Worm (Caenorhabditis elegans) whole organism, early embryonic: ENCODE results near the gene K06H7.1.

Source experiments
- B0310.2 ChIP-seq: sonication (generic microtip); optimal IDR thresholded peaks from 2 replicates; lab custom pipeline; 2016; ENCODE audit warnings: mild to moderate bottlenecking, missing genetic modification characterization, missing compliant biosample characterization
- F13C5.2 ChIP-seq: sonication (generic microtip); optimal IDR thresholded peaks from 2 replicates; lab custom pipeline; 2017; ENCODE audit warnings: mild to moderate bottlenecking, missing genetic modification characterization, inconsistent platforms, missing compliant biosample characterization
- aly-1 ChIP-seq: sonication (generic microtip); optimal IDR thresholded peaks from 2 replicates; lab custom pipeline; 2016; ENCODE audit warnings: missing genetic modification characterization, missing compliant biosample characterization
- ama-1 ChIP-seq: fragments of 150-350 bp; optimal IDR thresholded peaks from 2 replicates; lab custom pipeline; 2014
- ceh-13 ChIP-seq: fragments of 200-800 bp; sonication (Bioruptor generic); optimal IDR thresholded peaks from 2 replicates; lab custom pipeline; 2018; ENCODE audit warnings: mild to moderate bottlenecking, missing genetic modification characterization, missing compliant biosample characterization
- ceh-36 ChIP-seq: sonication (generic microtip); optimal IDR thresholded peaks from 2 replicates; lab custom pipeline; 2016; ENCODE audit warnings: missing genetic modification characterization, inconsistent platforms, missing compliant biosample characterization
- ets-7 ChIP-seq: sonication (generic microtip); optimal IDR thresholded peaks from 2 replicates; lab custom pipeline; 2016; ENCODE audit warnings: missing genotype, missing genetic modification characterization, missing compliant biosample characterization
- flt-1 ChIP-seq: fragments of 200-800 bp; sonication (Bioruptor generic); IDR thresholded peaks from 2 replicates; pipeline ENCODE4 v1.3.6; 2022; ENCODE audit warnings: missing genetic modification characterization, missing compliant biosample characterization
- hmbx-1 ChIP-seq: sonication (generic microtip); optimal IDR thresholded peaks from 2 replicates; lab custom pipeline; 2016; ENCODE audit warnings: mild to moderate bottlenecking, missing genetic modification characterization, missing compliant biosample characterization
- hmg-4 ChIP-seq: fragments of 200-800 bp; sonication (Bioruptor generic); optimal IDR thresholded peaks from 2 replicates; lab custom pipeline; 2018; ENCODE audit warnings: mild to moderate bottlenecking, missing genetic modification characterization, missing compliant biosample characterization
- hnd-1 ChIP-seq: sonication (generic microtip); optimal IDR thresholded peaks from 2 replicates; lab custom pipeline; 2016; ENCODE audit warnings: missing genetic modification characterization, missing compliant biosample characterization
- pes-1 ChIP-seq: fragments of 200-800 bp; sonication (Bioruptor generic); IDR thresholded peaks from 2 replicates; pipeline ENCODE4 v1.3.6; 2022; ENCODE audit warnings: missing genetic modification reagents, missing genetic modification characterization, missing compliant biosample characterization
- scrt-1 ChIP-seq: fragments of 200-800 bp; sonication (Bioruptor generic); IDR thresholded peaks from 2 replicates; pipeline ENCODE4 v1.3.6; 2022; ENCODE audit warnings: missing genetic modification characterization, missing compliant biosample characterization
- sea-1 ChIP-seq: fragments of 200-800 bp; sonication (Bioruptor generic); conservative IDR thresholded peaks from 2 replicates; pipeline ENCODE4 v1.3.6; 2022; ENCODE audit warnings: missing genetic modification characterization, missing compliant biosample characterization
- tbx-11 ChIP-seq: fragments of 200-800 bp; sonication (Bioruptor generic); IDR thresholded peaks from 2 replicates; pipeline ENCODE4 v1.3.6; 2022; ENCODE audit warnings: missing genetic modification characterization, missing compliant biosample characterization
- tbx-37 ChIP-seq: fragments of 200-800 bp; sonication (Bioruptor generic); conservative IDR thresholded peaks from 2 replicates; pipeline ENCODE4 v1.3.6; 2022; ENCODE audit warnings: missing genetic modification reagents, missing genetic modification characterization, missing compliant biosample characterization
- tra-4 ChIP-seq: sonication (generic microtip); optimal IDR thresholded peaks from 2 replicates; lab custom pipeline; 2017; ENCODE audit warnings: missing genetic modification characterization, missing compliant biosample characterization

Gene K06H7.1

ce11 chrIII:8132496-8132895 is 33.4 kb downstream of the K06H7.1 start:
- no peak for TF ChIP-seq hnd-1
- peak; percentile 51 for TF ChIP-seq hmg-4 (GFP tag; lab: Kevin White, UChicago)
- TF ChIP-seq aly-1 (tag; lab: Kevin White, UChicago) = no peak

- TF ChIP-seq sea-1 (GFP tag; lab: Robert Waterston, UW) (no peak), pes-1 (GFP tag; lab: Robert Waterston, UW) (no peak), ama-1 (lab: Kevin White, UChicago) (no peak), scrt-1 (GFP tag; lab: Robert Waterston, UW) (no peak), tbx-11 (GFP tag; lab: Robert Waterston, UW) (no peak), ceh-13 (GFP tag; lab: Kevin White, UChicago) (no peak), flt-1 (GFP tag; lab: Robert Waterston, UW) (no peak), aly-1 (tag; lab: Kevin White, UChicago) (no peak), B0310.2 (tag; lab: Kevin White, UChicago) (no peak), hmg-4 (GFP tag; lab: Kevin White, UChicago) (no peak), tbx-37 (no peak), hmbx-1 (tag; lab: Kevin White, UChicago) (no peak), ceh-36 (tag; lab: Kevin White, UChicago) (no peak), F13C5.2 (tag; lab: Kevin White, UChicago) (no peak), tra-4 (tag; lab: Kevin White, UChicago) (no peak), hnd-1 (no peak), ets-7 (tag; lab: Kevin White, UChicago) (no peak)
Measured at ce11 chrIII:8133346-8133745, 34.2 kb downstream of the K06H7.1 start, which contains the start of gene C14B9.2. C14B9.2 (plus strand) TSS chrIII:8133665.

ce11 chrIII:8136517-8137099 is 37.5 kb downstream of the K06H7.1 start:
- TF ChIP-seq hnd-1 (no peak), ama-1 (lab: Kevin White, UChicago) (peak; percentile 46)

- no peak for TF ChIP-seq ama-1 (lab: Kevin White, UChicago)
- TF ChIP-seq ceh-36 (tag; lab: Kevin White, UChicago) = no peak
- TF ChIP-seq sea-1 (GFP tag; lab: Robert Waterston, UW) = no peak
- TF ChIP-seq B0310.2 (tag; lab: Kevin White, UChicago) = no peak
- no peak for TF ChIP-seq hmg-4 (GFP tag; lab: Kevin White, UChicago)
- TF ChIP-seq ceh-13 (GFP tag; lab: Kevin White, UChicago) = no peak
- no peak for TF ChIP-seq flt-1 (GFP tag; lab: Robert Waterston, UW)
Measured at ce11 chrIII:8137777-8138176, 38.7 kb downstream of the K06H7.1 start, which contains the start of gene hsp-12.2. hsp-12.2 (plus strand) TSS chrIII:8138077.

- TF ChIP-seq ceh-36 (tag; lab: Kevin White, UChicago) = no peak
- no peak for TF ChIP-seq tbx-11 (GFP tag; lab: Robert Waterston, UW)
- TF ChIP-seq ceh-13 (GFP tag; lab: Kevin White, UChicago) = no peak
Measured at ce11 chrIII:8142217-8142616, 43.1 kb downstream of the K06H7.1 start.

- TF ChIP-seq ceh-36 (tag; lab: Kevin White, UChicago) (no peak), ceh-13 (GFP tag; lab: Kevin White, UChicago) (no peak), tbx-37 (peak; percentile 74), flt-1 (GFP tag; lab: Robert Waterston, UW) (no peak; the same call in 1 of the 2 replicates), hmbx-1 (tag; lab: Kevin White, UChicago) (no peak), hnd-1 (no peak), sea-1 (GFP tag; lab: Robert Waterston, UW) (no peak), pes-1 (GFP tag; lab: Robert Waterston, UW) (no peak; the same call in 1 of the 2 replicates), ets-7 (tag; lab: Kevin White, UChicago) (peak; percentile 38), aly-1 (tag; lab: Kevin White, UChicago) (no peak), hmg-4 (GFP tag; lab: Kevin White, UChicago) (no peak), B0310.2 (tag; lab: Kevin White, UChicago) (no peak), F13C5.2 (tag; lab: Kevin White, UChicago) (no peak), ama-1 (lab: Kevin White, UChicago) (no peak), tbx-11 (GFP tag; lab: Robert Waterston, UW) (no peak), scrt-1 (GFP tag; lab: Robert Waterston, UW) (no peak)
Measured at ce11 chrIII:8144574-8145065, 45.5 kb downstream of the K06H7.1 start, which contains the start of the genes C14B9.8 and mrpl-18. C14B9.8 (minus strand) TSS chrIII:8144629. mrpl-18 (plus strand) TSS chrIII:8145015.

- TF ChIP-seq scrt-1 (GFP tag; lab: Robert Waterston, UW) (no peak), tbx-37 (no peak), ceh-36 (tag; lab: Kevin White, UChicago) (no peak), ets-7 (tag; lab: Kevin White, UChicago) (no peak), hmg-4 (GFP tag; lab: Kevin White, UChicago) (no peak), ceh-13 (GFP tag; lab: Kevin White, UChicago) (no peak), tbx-11 (GFP tag; lab: Robert Waterston, UW) (no peak), F13C5.2 (tag; lab: Kevin White, UChicago) (no peak), ama-1 (lab: Kevin White, UChicago) (no peak), flt-1 (GFP tag; lab: Robert Waterston, UW) (no peak), tra-4 (tag; lab: Kevin White, UChicago) (no peak), sea-1 (GFP tag; lab: Robert Waterston, UW) (no peak), pes-1 (GFP tag; lab: Robert Waterston, UW) (no peak)
Measured at ce11 chrIII:8145971-8146370, 46.8 kb downstream of the K06H7.1 start.
